Worm (Caenorhabditis elegans): ENCODE results near the gene vha-5.

The vha-5 gene

DNA sequence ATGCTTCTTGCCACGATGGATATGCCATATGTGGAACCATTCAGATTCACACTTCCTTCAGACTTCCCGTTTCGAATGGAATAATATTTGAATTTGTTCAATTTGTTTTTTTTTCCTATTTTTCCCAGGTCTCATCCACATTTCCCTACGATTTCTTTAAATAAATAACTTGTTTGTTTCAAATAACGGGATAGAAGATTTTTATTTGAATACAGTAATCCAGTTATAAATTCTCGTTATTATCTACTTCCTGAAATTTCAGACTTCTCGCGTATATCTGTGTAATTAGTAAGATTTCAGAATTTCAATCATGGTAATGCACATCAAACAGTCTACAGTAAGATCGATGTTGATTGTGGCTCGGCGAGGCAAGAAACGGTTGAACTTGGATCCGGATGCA is 3.3 kb upstream of the vha-5 start, which contains the start of gene F35H10.5:
Gene F35H10.5 (plus strand): TSS at position 301 of the 400 bp plus-strand sequence.
- TF ChIP-seq lin-38 (GFP tag; IDR thresholded peaks at IDR 0.05) = 0 out of 2 replicates have a peak, but pooled peaks have one; percentile 8
- TF ChIP-seq R02D3.7 (tag; optimal IDR thresholded peaks at IDR 0.05) = no peak
- TF ChIP-seq snpc-1.2 (GFP tag; IDR thresholded peaks at IDR 0.05) = no peak
- no peak for TF ChIP-seq cey-2 (tag; optimal IDR thresholded peaks at IDR 0.05; ENCODE audit: borderline replicate concordance, insufficient read depth)
- no peak for TF ChIP-seq mxl-2 (GFP tag; conservative IDR thresholded peaks at IDR 0.05)
- no peak for TF ChIP-seq pha-4 (GFP tag; IDR thresholded peaks at IDR 0.05)
- no peak for TF ChIP-seq pha-4 (tag; optimal IDR thresholded peaks at IDR 0.05)
- TF ChIP-seq fos-1 (tag; optimal IDR thresholded peaks at IDR 0.05) = no peak
- TF ChIP-seq nhr-41 (GFP tag; IDR thresholded peaks at IDR 0.05) = no peak
- TF ChIP-seq duxl-1 (tag; optimal IDR thresholded peaks at IDR 0.05; ENCODE audit: poor library complexity) = no peak

DNA sequence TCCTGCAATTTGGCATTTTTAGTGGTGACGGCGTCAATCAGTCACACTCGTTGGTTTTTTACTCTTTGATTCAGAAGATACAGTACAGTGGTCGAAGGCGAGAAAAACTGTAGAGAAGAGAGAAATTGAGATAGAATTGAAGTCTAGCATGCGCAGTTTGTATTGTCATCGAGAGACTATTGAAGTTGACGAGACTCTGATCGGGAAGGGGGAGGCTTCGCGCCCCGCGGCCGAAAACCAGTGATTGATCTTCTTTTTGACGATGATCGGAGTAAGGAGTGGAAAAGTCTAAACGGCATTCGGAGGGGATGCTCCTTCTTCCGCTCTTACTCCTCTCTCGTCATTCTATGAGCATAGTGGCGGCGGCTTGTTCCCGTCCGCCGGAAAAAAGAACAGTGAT is 1.8 kb upstream of the vha-5 start:
- TF ChIP-seq nhr-42 (GFP tag; IDR thresholded peaks at IDR 0.05) (no peak), hlh-11 (tag; optimal IDR thresholded peaks at IDR 0.05) (peak; percentile 41), lin-29 (GFP tag; IDR thresholded peaks at IDR 0.05) (no peak), aha-1 (tag) (no peak), mxl-3 (GFP tag; optimal IDR thresholded peaks at IDR 0.05) (peak; percentile 62), mep-1 (tag; optimal IDR thresholded peaks at IDR 0.05) (peak; percentile 57), mdl-1 (tag; optimal IDR thresholded peaks at IDR 0.05) (peak in 1 of 2 experiments; percentile 62), nhr-28 (tag; optimal IDR thresholded peaks at IDR 0.05) (peak; percentile 93), unc-62 (GFP tag; optimal IDR thresholded peaks at IDR 0.05 in 1 of 2) (peak in 1 of 2 experiments; percentile 88), unc-62 (tag; optimal IDR thresholded peaks at IDR 0.05) (no peak), nhr-11 (tag; optimal IDR thresholded peaks at IDR 0.05) (peak; percentile 12), nhr-25 (tag; optimal IDR thresholded peaks at IDR 0.05; ENCODE audit: borderline replicate concordance, insufficient read depth) (peak; percentile 78)

DNA sequence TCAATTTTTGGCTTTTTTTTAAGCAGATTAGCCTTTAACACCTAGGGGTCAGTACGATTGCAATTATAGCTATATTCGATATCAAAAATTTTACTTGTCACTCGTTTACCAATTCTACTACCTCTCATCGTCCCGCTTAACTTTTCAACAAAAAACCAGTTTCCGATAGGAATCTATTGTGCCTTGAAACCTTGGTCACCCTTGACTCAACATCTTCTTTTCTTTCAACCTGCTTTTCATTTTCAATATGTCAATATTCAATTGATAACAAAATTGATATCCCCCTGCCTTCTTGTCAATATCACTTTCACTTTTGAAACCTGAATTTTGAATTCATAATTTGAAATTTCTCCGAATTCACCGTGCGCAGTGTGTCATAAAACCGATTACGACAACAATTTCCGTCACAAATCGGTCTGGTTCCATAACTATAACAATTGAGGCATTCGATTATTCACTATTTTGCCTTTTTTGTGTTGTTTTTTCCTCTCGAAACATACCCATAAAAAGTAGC is 1.1 kb upstream of the vha-5 start:
- TF ChIP-seq unc-62 (GFP tag; optimal IDR thresholded peaks at IDR 0.05 in 1 of 2) (peak in 1 of 2 experiments; percentile 20), unc-62 (tag; optimal IDR thresholded peaks at IDR 0.05) (no peak), lin-13 (GFP tag; optimal IDR thresholded peaks at IDR 0.05) (no peak)

DNA sequence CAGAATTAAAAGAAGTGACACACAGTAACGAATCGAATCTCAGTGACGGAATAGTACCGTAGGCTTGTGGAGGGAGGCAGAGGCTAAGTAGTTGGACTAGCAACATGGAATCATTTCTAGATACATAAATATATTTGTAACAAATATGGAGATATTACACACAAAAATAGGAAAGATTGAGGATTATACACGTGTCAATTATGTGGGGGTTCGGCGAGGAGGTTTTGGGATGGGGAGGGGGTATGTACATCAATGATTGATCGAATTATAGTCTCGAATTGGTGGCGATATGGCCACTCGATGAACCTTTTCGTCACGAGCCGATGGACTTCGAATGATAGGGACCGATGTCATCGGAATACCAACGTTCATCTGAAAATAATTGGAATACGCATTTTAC is 3.6 kb downstream of the vha-5 start:
- TF ChIP-seq daf-8 (GFP tag; IDR thresholded peaks at IDR 0.05) (no peak), zfp-3 (GFP tag; conservative IDR thresholded peaks at IDR 0.05) (0 out of 2 replicates have a peak, but pooled peaks have one; percentile 32)

DNA sequence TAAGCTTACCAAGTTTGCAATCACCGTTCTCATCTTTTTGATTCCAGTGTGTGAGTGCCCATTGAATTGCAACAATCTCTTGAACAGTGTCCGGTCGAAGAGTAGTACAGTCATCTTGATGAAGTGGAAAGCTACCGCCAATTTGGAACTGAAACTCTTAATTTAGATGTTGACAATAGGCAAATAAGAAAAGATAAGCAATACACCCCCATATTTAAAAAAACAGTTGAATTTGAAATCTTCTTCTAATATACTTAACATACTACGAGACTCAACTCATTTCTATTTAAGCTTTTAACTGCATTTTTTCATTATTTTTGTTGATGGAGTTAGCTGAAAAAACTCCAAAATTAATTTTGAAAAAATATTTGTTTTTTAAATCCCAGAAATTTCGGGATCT is 8.3 kb downstream of the vha-5 start:
- no peak for TF ChIP-seq D1046.2 (GFP tag; IDR thresholded peaks at IDR 0.05)
- TF ChIP-seq mep-1 (tag; optimal IDR thresholded peaks at IDR 0.05) = no peak
- peak; percentile 79 for TF ChIP-seq aha-1 (tag)
- TF ChIP-seq ces-1 (GFP tag; optimal IDR thresholded peaks at IDR 0.05) = no peak
- TF ChIP-seq hlh-11 (tag; optimal IDR thresholded peaks at IDR 0.05) = no peak

DNA sequence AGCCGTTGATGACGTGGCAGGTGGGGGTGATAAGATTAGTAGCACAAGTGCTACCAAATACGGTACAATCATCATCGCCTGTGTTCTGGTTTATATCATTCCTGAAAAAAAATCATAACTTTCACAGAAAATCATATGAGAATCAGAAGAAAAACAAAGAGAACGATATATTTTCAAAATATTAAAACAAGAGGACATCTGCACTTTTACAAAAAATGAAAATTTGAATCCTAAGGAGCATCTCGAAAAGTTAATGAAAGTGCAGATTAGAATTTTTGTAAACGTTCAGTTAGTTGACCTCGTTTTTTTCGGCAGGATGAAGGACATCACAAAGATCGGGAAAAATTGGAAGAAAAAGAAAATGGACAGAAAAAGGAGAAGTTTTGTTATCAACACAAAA is 9.1 kb downstream of the vha-5 start, which contains the start of gene F35H10.10:
Gene F35H10.10 (minus strand): TSS at position 101 of the 400 bp plus-strand sequence.
- no peak for TF ChIP-seq D1046.2 (GFP tag; IDR thresholded peaks at IDR 0.05)
- no peak for TF ChIP-seq lin-1 (GFP tag; IDR thresholded peaks at IDR 0.05)
- no peak for TF ChIP-seq pqm-1 (tag; optimal IDR thresholded peaks at IDR 0.05)
- no peak for TF ChIP-seq ceh-20 (GFP tag; IDR thresholded peaks at IDR 0.05)
- TF ChIP-seq snpc-1.2 (GFP tag; IDR thresholded peaks at IDR 0.05) = no peak
- no peak for TF ChIP-seq T20F7.1 (GFP tag; optimal IDR thresholded peaks at IDR 0.05)
- no peak for TF ChIP-seq Y75B8A.6 (GFP tag; IDR thresholded peaks at IDR 0.05)
- no peak for TF ChIP-seq hif-1 (tag; optimal IDR thresholded peaks at IDR 0.05)
